Fruit fly (Drosophila melanogaster) whole organism, adult: ENCODE data around the gene Cpr65Ay.
"Not testable (repeated sequence)": the region's sequence is repeated elsewhere in the genome, so short reads cannot be mapped to it uniquely, and the experiment has no call there.

Experiments used
- bab1 ChIP-seq: fragments of 200-800 bp; sonication (Bioruptor generic); optimal IDR thresholded peaks from 3 replicates; lab custom pipeline; 2019; ENCODE audit warnings: missing biosample characterization, mild to moderate bottlenecking, missing genetic modification characterization, moderate library complexity
- cic ChIP-seq: fragments of 200-800 bp; sonication (Bioruptor generic); optimal IDR thresholded peaks from 2 replicates; lab custom pipeline; 2017; ENCODE audit warnings: missing biosample characterization, mild to moderate bottlenecking, missing genetic modification characterization, moderate library complexity
- cnc ChIP-seq, 2 experiments: fragments of >200 bp; optimal IDR thresholded peaks; 2 replicates each; lab custom pipeline; 2017
- ovo ChIP-seq: fragments of 200-800 bp; sonication (Bioruptor generic); optimal IDR thresholded peaks from 2 replicates; lab custom pipeline; 2016; ENCODE audit warnings: missing biosample characterization, missing genetic modification characterization

DNA sequence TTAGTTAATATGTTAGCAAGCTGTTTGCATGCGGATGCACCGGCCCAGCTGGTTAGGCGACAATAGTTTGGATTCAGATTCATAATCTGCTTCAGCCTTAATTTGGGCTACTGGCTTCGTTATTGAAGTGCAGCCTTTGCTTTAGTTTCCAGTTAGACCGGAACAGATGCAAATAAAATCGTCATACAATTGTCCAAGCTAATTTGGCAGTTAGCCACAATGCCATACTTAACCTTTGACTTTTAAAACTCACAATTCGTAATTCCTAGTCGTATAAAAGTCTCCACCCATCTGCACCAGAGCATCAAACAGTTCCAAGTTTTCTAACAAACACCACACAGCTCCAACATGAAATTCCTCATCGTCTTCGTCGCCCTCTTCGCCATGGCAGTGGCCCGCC, 12.1 kb downstream of the Cpr65Ay start, which contains the start of gene Lcp65Ab2:
- not testable (repeated sequence) for TF ChIP-seq cnc (optimal IDR thresholded peaks at IDR 0.05; lab: Kevin White, UChicago); cic; ovo (GFP tag; lab: Kevin White, UChicago); bab1 (GFP tag; lab: Kevin White, UChicago)
